Worm (Caenorhabditis elegans): ENCODE data around the gene T24D8.6.

The T24D8.6 gene

DNA sequence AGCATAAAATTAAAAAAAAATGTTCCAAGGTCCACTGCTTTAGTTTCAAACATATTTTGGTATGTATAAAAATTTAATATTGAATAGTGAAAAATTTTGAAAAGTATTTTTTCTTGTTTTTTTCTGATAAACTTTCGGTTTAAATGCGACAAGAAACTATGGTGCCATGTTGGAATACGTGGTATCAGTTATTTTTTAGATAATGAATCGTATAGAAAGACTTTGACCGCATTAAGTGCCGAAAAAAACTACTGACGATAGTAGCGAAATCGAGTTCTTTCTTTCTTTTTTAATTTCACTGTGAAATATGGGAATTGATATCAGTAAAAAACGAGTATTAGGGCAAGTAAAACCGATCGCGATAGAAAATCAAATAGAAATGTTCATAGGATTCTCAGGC lies at the start of gene T24D8.6:
TSS of gene T24D8.6 (minus strand) at position 101 of the 400 bp plus-strand sequence.
- TF ChIP-seq flt-1 (GFP tag; IDR thresholded peaks at IDR 0.05): no peak
- no peak for TF ChIP-seq med-1 (GFP tag; optimal IDR thresholded peaks at IDR 0.05; ENCODE audit: insufficient read depth)
- no peak for TF ChIP-seq cog-1 (tag; optimal IDR thresholded peaks at IDR 0.05)
- no peak for TF ChIP-seq T22C8.4 (GFP tag; IDR thresholded peaks at IDR 0.05)
- TF ChIP-seq tab-1 (GFP tag; IDR thresholded peaks at IDR 0.05): no peak
- TF ChIP-seq ref-1 (GFP tag; conservative IDR thresholded peaks at IDR 0.05): no peak
- no peak for TF ChIP-seq ztf-23 (GFP tag; IDR thresholded peaks at IDR 0.05)

DNA sequence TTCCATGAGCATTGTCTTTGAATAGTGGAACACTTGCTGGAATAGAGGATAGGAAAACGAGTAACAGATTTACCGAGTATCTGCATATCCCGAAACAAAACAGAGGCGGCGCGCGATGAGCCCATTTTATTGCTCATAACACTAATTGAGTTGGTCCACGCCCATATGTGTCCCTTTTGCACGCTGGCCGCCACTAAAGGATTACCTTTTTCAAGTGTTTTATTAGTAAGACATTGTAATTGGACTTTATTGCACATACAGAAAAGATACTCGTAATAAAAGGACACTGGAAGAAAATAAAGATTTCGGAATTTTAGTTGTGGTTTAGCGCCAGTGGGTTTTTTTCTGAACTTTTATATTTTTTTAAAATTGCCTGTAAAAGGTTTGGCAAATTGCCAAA lies 47.5 kb upstream of the T24D8.6 start, which contains the start of gene hlh-15:
TSS of gene hlh-15 (minus strand) at position 101 of the 400 bp plus-strand sequence.
- no peak for TF ChIP-seq cog-1 (tag; optimal IDR thresholded peaks at IDR 0.05)
- no peak for TF ChIP-seq med-1 (GFP tag; optimal IDR thresholded peaks at IDR 0.05; ENCODE audit: insufficient read depth)
- TF ChIP-seq tab-1 (GFP tag; IDR thresholded peaks at IDR 0.05): no peak
- no peak for TF ChIP-seq ref-1 (GFP tag; conservative IDR thresholded peaks at IDR 0.05)
- TF ChIP-seq T22C8.4 (GFP tag; IDR thresholded peaks at IDR 0.05): no peak
- no peak for TF ChIP-seq ztf-29 (GFP tag; IDR thresholded peaks at IDR 0.05)
- TF ChIP-seq ztf-23 (GFP tag; IDR thresholded peaks at IDR 0.05): no peak
- no peak for TF ChIP-seq klf-2 (GFP tag; conservative IDR thresholded peaks at IDR 0.05)
- no peak for TF ChIP-seq flt-1 (GFP tag; IDR thresholded peaks at IDR 0.05)

ce11 chrX:2410978-2411377 lies 45.2 kb upstream of the T24D8.6 start:
- TF ChIP-seq klf-2 (GFP tag; conservative IDR thresholded peaks at IDR 0.05) (no peak), tab-1 (GFP tag; IDR thresholded peaks at IDR 0.05) (no peak), med-1 (GFP tag; optimal IDR thresholded peaks at IDR 0.05; ENCODE audit: insufficient read depth) (no peak), T22C8.4 (GFP tag; IDR thresholded peaks at IDR 0.05) (no peak), cog-1 (tag; optimal IDR thresholded peaks at IDR 0.05) (no peak), ztf-23 (GFP tag; IDR thresholded peaks at IDR 0.05) (no peak)

ce11 chrX:2409243-2409741 lies 43.5 kb upstream of the T24D8.6 start, which contains the start of the genes C43H6.12 and trpp-12:
Gene C43H6.12, plus strand, starts transcription at chrX:2409607.
Gene trpp-12, plus strand, starts transcription at chrX:2409691.
- TF ChIP-seq ref-1 (GFP tag; conservative IDR thresholded peaks at IDR 0.05) (no peak), med-1 (GFP tag; optimal IDR thresholded peaks at IDR 0.05; ENCODE audit: insufficient read depth) (no peak), klf-2 (GFP tag; conservative IDR thresholded peaks at IDR 0.05) (no peak), T22C8.4 (GFP tag; IDR thresholded peaks at IDR 0.05) (no peak), ztf-29 (GFP tag; IDR thresholded peaks at IDR 0.05) (no peak), ztf-23 (GFP tag; IDR thresholded peaks at IDR 0.05) (no peak), flt-1 (GFP tag; IDR thresholded peaks at IDR 0.05) (no peak)

DNA sequence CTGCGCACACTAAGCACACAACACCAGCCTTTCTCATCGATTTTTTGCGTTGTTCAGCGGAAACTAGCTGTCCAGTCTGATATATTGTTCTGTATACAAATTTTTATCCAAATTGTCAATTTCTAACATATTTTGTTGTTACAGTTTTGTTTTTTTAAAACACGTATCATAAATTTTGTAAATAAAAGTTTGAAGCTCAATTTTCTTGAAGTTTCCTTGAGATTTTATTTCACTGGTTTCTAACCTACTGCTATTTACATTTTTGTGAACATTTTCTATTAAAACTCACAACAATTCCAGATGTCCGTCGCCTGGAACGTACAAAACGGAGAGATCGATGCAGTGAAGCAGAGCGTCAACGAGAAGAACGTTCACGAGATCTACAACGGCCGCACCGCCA lies 41.4 kb upstream of the T24D8.6 start, which contains the start of gene mtpn-1:
TSS of gene mtpn-1 (plus strand) at position 301 of the 400 bp plus-strand sequence.
- TF ChIP-seq med-1 (GFP tag; optimal IDR thresholded peaks at IDR 0.05; ENCODE audit: insufficient read depth) (no peak), klf-2 (GFP tag; conservative IDR thresholded peaks at IDR 0.05) (no peak), ztf-23 (GFP tag; IDR thresholded peaks at IDR 0.05) (no peak), flt-1 (GFP tag; IDR thresholded peaks at IDR 0.05) (no peak), T22C8.4 (GFP tag; IDR thresholded peaks at IDR 0.05) (no peak)

DNA sequence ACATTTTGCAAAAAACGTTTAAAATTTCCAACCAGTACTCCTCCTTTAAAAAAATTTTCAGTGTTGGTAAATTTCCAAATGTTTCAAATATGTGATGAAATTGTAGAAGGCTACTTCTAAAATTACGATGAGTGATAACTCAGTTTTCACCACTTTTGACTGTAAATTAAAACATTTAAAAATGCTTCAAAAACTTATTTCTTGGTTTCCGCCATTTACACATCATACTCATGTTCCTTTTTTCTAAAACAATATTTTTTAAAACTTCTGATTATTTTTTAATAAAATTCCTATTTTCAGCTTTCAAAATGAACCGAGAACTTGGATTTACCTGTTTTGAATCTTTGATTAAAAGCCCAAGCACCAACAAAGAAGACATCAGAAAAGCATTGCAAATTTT lies 37.9 kb upstream of the T24D8.6 start, which contains the start of gene C43H6.4:
TSS of gene C43H6.4 (plus strand) at position 301 of the 400 bp plus-strand sequence.
- TF ChIP-seq T22C8.4 (GFP tag; IDR thresholded peaks at IDR 0.05) (no peak), flt-1 (GFP tag; IDR thresholded peaks at IDR 0.05) (no peak), klf-2 (GFP tag; conservative IDR thresholded peaks at IDR 0.05) (no peak)

DNA sequence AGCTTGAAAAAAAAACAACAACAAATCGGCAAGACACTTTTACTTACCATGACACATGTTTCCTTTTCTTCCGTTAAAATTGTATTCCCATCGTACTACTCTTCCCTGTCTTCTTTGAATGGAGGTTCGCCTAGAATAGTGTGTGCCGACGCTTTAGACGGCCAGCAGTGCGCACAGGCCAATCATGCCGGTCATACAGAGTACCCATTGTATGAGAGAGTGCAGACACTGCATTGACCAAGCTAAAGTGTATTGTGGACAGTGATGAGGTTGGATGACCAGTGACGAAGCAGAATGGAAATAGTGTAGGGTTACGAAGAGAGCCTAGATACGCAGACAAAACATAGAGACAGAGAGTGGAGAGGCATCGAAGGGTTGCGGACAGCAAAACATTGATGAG lies 36.1 kb upstream of the T24D8.6 start, which contains the start of gene dhhc-9:
TSS of gene dhhc-9 (minus strand) at position 154 of the 400 bp plus-strand sequence.
- TF ChIP-seq flt-1 (GFP tag; IDR thresholded peaks at IDR 0.05): 0 out of 2 replicates have a peak, but pooled peaks have one; percentile 34
- no peak for TF ChIP-seq ztf-23 (GFP tag; IDR thresholded peaks at IDR 0.05)
- peak; percentile 27 for TF ChIP-seq cog-1 (tag; optimal IDR thresholded peaks at IDR 0.05)

DNA sequence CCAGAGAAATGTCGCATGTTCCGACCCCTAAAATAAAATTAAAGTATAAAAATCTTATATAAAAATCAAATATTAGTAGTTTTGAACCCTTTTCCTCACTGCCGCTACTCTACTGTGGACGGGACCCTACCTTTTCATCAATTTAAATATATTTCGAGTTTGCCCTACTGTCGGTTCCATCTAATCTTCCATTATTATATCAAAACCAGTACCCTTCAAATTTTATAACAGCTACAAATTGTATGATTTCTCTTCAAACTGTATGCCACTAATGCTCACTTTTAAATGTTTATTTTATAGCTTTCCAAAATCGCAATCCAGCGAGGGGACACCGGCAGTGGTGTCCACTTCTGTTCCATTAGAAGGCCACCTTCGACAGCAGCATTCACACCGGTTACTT lies 29.2 kb upstream of the T24D8.6 start, which contains the start of gene C43H6.6:
TSS of gene C43H6.6 (plus strand) at position 301 of the 400 bp plus-strand sequence.
- no peak for TF ChIP-seq ztf-29 (GFP tag; IDR thresholded peaks at IDR 0.05)

DNA sequence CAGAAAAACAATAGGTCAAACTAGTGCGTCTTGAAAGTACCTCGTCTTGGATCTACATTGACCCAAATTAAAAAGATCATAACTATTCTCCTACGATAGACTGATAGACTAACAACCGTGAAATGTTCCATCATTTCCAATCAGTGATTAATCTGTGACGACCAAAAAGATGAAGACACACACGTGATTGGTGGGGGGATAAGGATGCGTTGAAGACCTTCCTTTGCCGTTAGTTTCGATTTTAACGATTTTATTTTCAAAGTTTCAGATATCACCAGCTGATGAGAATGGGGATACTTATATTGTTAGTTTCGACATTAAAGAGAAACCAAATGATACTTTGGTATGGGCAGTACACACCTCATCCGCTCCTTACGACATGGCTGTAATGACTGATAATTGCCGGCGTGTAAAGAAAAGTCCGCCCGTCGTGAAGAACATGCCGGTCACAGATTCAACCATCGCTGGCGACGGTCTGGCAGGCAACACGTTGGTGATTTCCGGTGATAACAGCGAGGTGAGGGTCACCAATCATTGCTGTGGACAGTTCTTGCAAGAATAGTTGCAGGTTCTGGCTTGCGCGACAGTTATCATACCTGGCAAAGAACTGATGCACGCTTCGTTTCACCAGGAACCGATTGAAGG lies 21.3 kb upstream of the T24D8.6 start:
- TF ChIP-seq ztf-29 (GFP tag; IDR thresholded peaks at IDR 0.05) (no peak), flt-1 (GFP tag; IDR thresholded peaks at IDR 0.05) (no peak)

DNA sequence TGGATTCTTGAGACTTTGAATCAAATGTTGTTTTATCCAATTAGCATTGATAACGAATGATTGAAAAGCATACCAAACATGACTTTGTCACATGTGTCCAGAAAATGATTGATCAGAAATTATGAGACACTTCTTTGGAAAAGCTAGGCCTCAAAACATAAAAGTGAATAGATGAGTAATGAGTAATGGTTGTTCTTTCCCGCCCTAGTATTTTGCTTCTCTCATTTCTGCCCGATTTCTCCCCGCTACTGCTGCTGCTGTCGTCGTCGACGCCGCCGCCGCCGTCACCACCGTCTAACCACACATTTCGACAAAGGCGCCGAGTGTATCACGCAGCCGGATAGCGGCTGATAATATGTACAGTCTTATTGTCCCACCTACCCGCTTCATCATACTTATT lies 19.7 kb upstream of the T24D8.6 start, which contains the start of gene F47G3.1:
TSS of gene F47G3.1 (plus strand) at position 301 of the 400 bp plus-strand sequence.
- no peak for TF ChIP-seq cog-1 (tag; optimal IDR thresholded peaks at IDR 0.05)
- TF ChIP-seq med-1 (GFP tag; optimal IDR thresholded peaks at IDR 0.05; ENCODE audit: insufficient read depth): no peak
- TF ChIP-seq ztf-23 (GFP tag; IDR thresholded peaks at IDR 0.05): no peak
- no peak for TF ChIP-seq T22C8.4 (GFP tag; IDR thresholded peaks at IDR 0.05)
- TF ChIP-seq tab-1 (GFP tag; IDR thresholded peaks at IDR 0.05): no peak
- no peak for TF ChIP-seq flt-1 (GFP tag; IDR thresholded peaks at IDR 0.05)
- TF ChIP-seq ref-1 (GFP tag; conservative IDR thresholded peaks at IDR 0.05): no peak
- no peak for TF ChIP-seq klf-2 (GFP tag; conservative IDR thresholded peaks at IDR 0.05)
- no peak for TF ChIP-seq ztf-29 (GFP tag; IDR thresholded peaks at IDR 0.05)

ce11 chrX:2382227-2382626 lies 16.4 kb upstream of the T24D8.6 start:
- TF ChIP-seq tab-1 (GFP tag; IDR thresholded peaks at IDR 0.05): no peak
- TF ChIP-seq klf-2 (GFP tag; conservative IDR thresholded peaks at IDR 0.05): no peak
- TF ChIP-seq cog-1 (tag; optimal IDR thresholded peaks at IDR 0.05): no peak
- TF ChIP-seq med-1 (GFP tag; optimal IDR thresholded peaks at IDR 0.05; ENCODE audit: insufficient read depth): no peak
- TF ChIP-seq T22C8.4 (GFP tag; IDR thresholded peaks at IDR 0.05): no peak
- no peak for TF ChIP-seq ref-1 (GFP tag; conservative IDR thresholded peaks at IDR 0.05)
- no peak for TF ChIP-seq ztf-29 (GFP tag; IDR thresholded peaks at IDR 0.05)
- TF ChIP-seq ztf-23 (GFP tag; IDR thresholded peaks at IDR 0.05): no peak
- no peak for TF ChIP-seq flt-1 (GFP tag; IDR thresholded peaks at IDR 0.05)
